Worm (Caenorhabditis elegans): Measurements from ENCODE around the gene F25B3.5.
A peak's percentile ranks its signal among the peaks of the same experiment; 100 is the strongest.

Gene F25B3.5

DNA sequence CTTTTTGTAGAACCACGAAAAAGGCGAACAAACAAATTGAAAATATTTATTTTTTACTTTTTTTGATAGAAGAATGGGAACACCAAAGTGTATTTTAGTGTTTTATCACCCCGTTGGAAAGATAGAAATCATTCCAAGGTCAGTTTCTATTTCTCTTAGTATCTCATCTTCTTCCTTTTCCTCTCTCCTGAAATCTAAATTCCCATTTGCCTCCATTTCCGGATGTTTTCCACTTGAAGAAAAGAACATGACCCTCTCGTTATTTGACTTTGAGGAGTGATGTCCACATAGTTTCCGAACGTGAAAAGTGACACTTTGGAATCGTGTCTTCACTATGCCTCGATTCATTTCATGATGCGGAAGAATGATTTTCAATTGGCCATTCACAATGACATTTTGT is 17.5 kb upstream of the F25B3.5 start:
- TF ChIP-seq alr-1 (tag; optimal IDR thresholded peaks at IDR 0.05): no peak
- peak; percentile 14 for TF ChIP-seq nhr-25 (tag; optimal IDR thresholded peaks at IDR 0.05)
- TF ChIP-seq C34F6.9 (tag; optimal IDR thresholded peaks at IDR 0.05): no peak

DNA sequence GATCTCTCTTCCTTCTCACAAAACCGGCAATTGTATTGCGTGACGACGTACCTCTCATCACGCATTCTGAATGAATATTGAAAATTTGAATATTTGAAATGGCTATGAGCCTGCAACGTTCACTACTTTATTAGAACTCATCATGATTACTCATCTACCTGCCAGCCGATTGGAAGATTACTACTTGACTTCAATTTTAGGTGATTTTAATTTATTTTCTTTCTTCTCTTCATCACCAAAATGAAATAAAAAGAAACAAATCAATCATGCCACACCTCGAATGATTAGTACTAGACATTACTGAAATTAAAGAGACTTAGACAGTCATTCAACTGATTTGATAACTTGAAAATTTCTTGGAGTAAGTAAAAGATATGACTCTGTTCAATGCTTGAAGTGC is 14.2 kb upstream of the F25B3.5 start:
- TF ChIP-seq crh-2 (tag; optimal IDR thresholded peaks at IDR 0.05): peak; percentile 67
- no peak for TF ChIP-seq peb-1 (tag; optimal IDR thresholded peaks at IDR 0.05)
- no peak for TF ChIP-seq ceh-16 (tag; optimal IDR thresholded peaks at IDR 0.05)

DNA sequence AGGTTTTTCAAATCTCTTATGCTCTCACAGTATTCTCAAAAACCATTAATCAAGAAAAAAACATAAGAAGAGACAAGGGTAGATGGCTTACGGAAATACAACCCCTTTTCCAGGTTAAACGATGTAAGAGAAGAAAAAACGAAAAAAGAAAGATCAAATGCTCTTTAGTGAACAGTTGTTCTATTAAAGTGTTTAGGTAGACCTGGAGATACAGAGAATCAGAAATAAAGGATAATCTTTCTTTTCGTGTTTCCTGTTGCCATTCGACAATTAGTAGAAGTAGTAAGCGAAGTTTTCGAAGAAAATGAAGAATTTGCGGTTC is 13.2 kb upstream of the F25B3.5 start, which contains the start of gene K09G1.1:
K09G1.1 (plus strand) TSS at position 223 of the 322 bp plus-strand sequence.
- TF ChIP-seq elt-3 (tag; optimal IDR thresholded peaks at IDR 0.05) (no peak), nhr-129 (tag; optimal IDR thresholded peaks at IDR 0.05) (no peak)

DNA sequence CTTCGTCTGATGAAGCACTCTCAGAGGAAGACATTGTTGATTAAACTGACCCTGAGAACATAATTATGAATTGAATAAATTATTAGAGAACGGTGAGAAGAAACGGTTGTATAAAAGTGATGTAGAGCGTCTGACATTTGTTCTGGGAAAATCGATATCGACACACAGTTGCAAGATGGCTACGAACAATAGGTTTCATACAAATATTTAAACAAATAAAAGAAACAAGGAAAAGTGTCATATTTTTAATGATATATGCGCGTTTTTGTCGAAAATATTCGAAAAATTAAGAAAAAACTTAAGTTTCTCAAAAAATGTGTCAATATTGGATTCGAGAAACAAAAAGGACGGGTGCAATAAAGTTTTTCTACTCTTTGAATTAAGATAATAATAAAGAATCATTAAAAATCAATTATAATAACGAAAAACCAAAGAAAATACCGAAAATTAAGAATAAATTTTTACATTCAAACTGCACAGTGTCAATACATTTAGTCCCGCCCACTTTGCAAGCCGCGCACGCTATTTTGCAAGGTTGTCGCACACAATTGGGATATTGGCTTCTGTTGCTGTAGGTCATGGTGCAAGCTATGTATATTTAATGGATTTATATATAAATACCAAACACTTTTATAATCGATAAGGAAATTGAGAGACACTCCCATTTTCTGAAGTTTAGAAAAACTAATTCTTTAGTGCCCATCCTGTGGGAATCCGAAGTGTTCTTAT is 12.7 kb upstream of the F25B3.5 start, which contains the start of gene rtfo-1:
rtfo-1 (minus strand) TSS at position 51 of the 729 bp plus-strand sequence.
- TF ChIP-seq mdl-1 (tag; optimal IDR thresholded peaks at IDR 0.05) (no peak), egl-27 (tag; optimal IDR thresholded peaks at IDR 0.05) (no peak), Y55F3AM.14 (GFP tag; optimal IDR thresholded peaks at IDR 0.05) (no peak), lin-11 (tag; optimal IDR thresholded peaks at IDR 0.05) (peak; percentile 64), sma-9 (GFP tag; optimal IDR thresholded peaks at IDR 0.05) (peak; percentile 30), sma-9 (tag; optimal IDR thresholded peaks at IDR 0.05) (no peak), ceh-16 (tag; optimal IDR thresholded peaks at IDR 0.05) (no peak), nhr-21 (tag; optimal IDR thresholded peaks at IDR 0.05) (no peak), elt-3 (tag; optimal IDR thresholded peaks at IDR 0.05) (no peak), sem-4 (tag; optimal IDR thresholded peaks at IDR 0.05) (no peak), R02D3.7 (tag; optimal IDR thresholded peaks at IDR 0.05) (no peak), F13H6.1 (tag; optimal IDR thresholded peaks at IDR 0.05) (peak; percentile 53), mab-5 (tag; optimal IDR thresholded peaks at IDR 0.05) (peak; percentile 16), crh-2 (tag; optimal IDR thresholded peaks at IDR 0.05) (no peak), nhr-6 (tag; optimal IDR thresholded peaks at IDR 0.05) (no peak), fos-1 (tag; optimal IDR thresholded peaks at IDR 0.05) (peak; percentile 9), ztf-11 (tag; optimal IDR thresholded peaks at IDR 0.05) (no peak), lin-13 (GFP tag; optimal IDR thresholded peaks at IDR 0.05) (peak; percentile 40), nhr-23 (tag; optimal IDR thresholded peaks at IDR 0.05) (no peak), peb-1 (tag; optimal IDR thresholded peaks at IDR 0.05) (no peak), unc-55 (GFP tag; optimal IDR thresholded peaks at IDR 0.05) (no peak), ama-1 (optimal IDR thresholded peaks at IDR 0.05) (no peak), nhr-11 (tag; optimal IDR thresholded peaks at IDR 0.05) (no peak), nhr-77 (tag; optimal IDR thresholded peaks at IDR 0.05) (no peak), elt-1 (tag; optimal IDR thresholded peaks at IDR 0.05) (no peak), alr-1 (tag; optimal IDR thresholded peaks at IDR 0.05) (no peak), snpc-4 (tag; optimal IDR thresholded peaks at IDR 0.05) (no peak), nhr-237 (tag; optimal IDR thresholded peaks at IDR 0.05) (no peak), nhr-25 (tag; optimal IDR thresholded peaks at IDR 0.05) (no peak), unc-39 (tag; optimal IDR thresholded peaks at IDR 0.05) (no peak), skn-1 (tag; optimal IDR thresholded peaks at IDR 0.05) (no peak), dmd-4 (tag; optimal IDR thresholded peaks at IDR 0.05) (no peak), C34F6.9 (tag; optimal IDR thresholded peaks at IDR 0.05) (peak; percentile 45), zag-1 (tag; optimal IDR thresholded peaks at IDR 0.05) (no peak), lin-39 (tag; optimal IDR thresholded peaks at IDR 0.05) (no peak), ceh-82 (tag; optimal IDR thresholded peaks at IDR 0.05) (no peak), nhr-10 (tag; optimal IDR thresholded peaks at IDR 0.05) (no peak), sma-3 (GFP tag; optimal IDR thresholded peaks at IDR 0.05) (peak; percentile 41), gmeb-1 (tag; optimal IDR thresholded peaks at IDR 0.05) (peak; percentile 60), unc-62 (GFP tag; optimal IDR thresholded peaks at IDR 0.05) (no peak), mbf-1 (tag; optimal IDR thresholded peaks at IDR 0.05) (no peak), nhr-129 (tag; optimal IDR thresholded peaks at IDR 0.05) (peak; percentile 50), aly-2 (tag; optimal IDR thresholded peaks at IDR 0.05) (no peak), blmp-1 (tag; optimal IDR thresholded peaks at IDR 0.05; ENCODE audit: insufficient read depth) (no peak), nhr-12 (tag; optimal IDR thresholded peaks at IDR 0.05) (no peak), ztf-4 (tag; optimal IDR thresholded peaks at IDR 0.05) (peak; percentile 7), lsy-2 (tag; optimal IDR thresholded peaks at IDR 0.05) (no peak), ZK546.5 (tag; optimal IDR thresholded peaks at IDR 0.05) (no peak)
